Fruit fly (Drosophila melanogaster) S2 (cell line): Measurements from ENCODE around the gene Muc14A.

ENCODE experiments used
- CG8478 ChIP-seq: fragments of >200 bp; optimal IDR thresholded peaks from 2 replicates; lab custom pipeline; 2018
- CTCF ChIP-seq, 2 experiments: fragments of >200 bp; optimal IDR thresholded peaks; 2 replicates each; lab custom pipeline; 2018

dm6 chrX:16072193-16072592, 63.3 kb downstream of the Muc14A start:
- TF ChIP-seq CTCF (optimal IDR thresholded peaks at IDR 0.05; lab: Kevin White, UChicago) (no peak), CG8478 (no peak)
